Fruit fly (Drosophila melanogaster) whole organism, pupa: ENCODE measurements around the gene Paip2.

Experiments used
- CG10348 ChIP-seq: fragments of 200-800 bp; sonication (Bioruptor generic); IDR thresholded peaks from 2 replicates; pipeline ENCODE4 v1.3.6; 2022; ENCODE audit warnings: missing biosample characterization, missing genetic modification characterization
- CG12605 ChIP-seq: fragments of 200-800 bp; sonication (Bioruptor generic); IDR thresholded peaks from 2 replicates; pipeline ENCODE4 v1.3.6; 2022; ENCODE audit warnings: missing biosample characterization, missing genetic modification characterization
- CG13204 ChIP-seq: fragments of 200-800 bp; sonication (Bioruptor generic); optimal IDR thresholded peaks from 2 replicates; lab custom pipeline; 2018; ENCODE audit warnings: missing biosample characterization, mild to moderate bottlenecking, missing genetic modification characterization, moderate library complexity
- CG14655 ChIP-seq: fragments of 200-800 bp; sonication (Bioruptor generic); optimal IDR thresholded peaks from 3 replicates; lab custom pipeline; 2017; ENCODE audit warnings: mild to moderate bottlenecking, missing biosample characterization, missing genetic modification reagents, missing genetic modification characterization
- CG15710 ChIP-seq: fragments of 200-800 bp; sonication (Bioruptor generic); optimal IDR thresholded peaks from 2 replicates; lab custom pipeline; 2018; ENCODE audit warnings: missing biosample characterization, mild to moderate bottlenecking, missing genetic modification characterization, moderate library complexity
- CG17806 ChIP-seq: fragments of 200-800 bp; sonication (Bioruptor generic); optimal IDR thresholded peaks from 2 replicates; lab custom pipeline; 2018; ENCODE audit warnings: missing biosample characterization, mild to moderate bottlenecking, missing genetic modification characterization, moderate library complexity
- CG32121 ChIP-seq: fragments of 200-800 bp; sonication (Bioruptor generic); IDR thresholded peaks from 2 replicates; pipeline ENCODE4 v1.3.6; 2022; ENCODE audit warnings: missing biosample characterization, missing genetic modification characterization
- CG34367 ChIP-seq: fragments of 200-800 bp; sonication (Bioruptor generic); optimal IDR thresholded peaks from 2 replicates; lab custom pipeline; 2018; ENCODE audit warnings: missing biosample characterization, mild to moderate bottlenecking, missing genetic modification characterization
- CG4496 ChIP-seq: fragments of 200-800 bp; sonication (Bioruptor generic); IDR thresholded peaks from 3 replicates; pipeline ENCODE4 v1.3.6; 2022; ENCODE audit warnings: missing biosample characterization, missing genetic modification characterization
- CG8159 ChIP-seq: fragments of 200-800 bp; sonication (Bioruptor generic); optimal IDR thresholded peaks from 3 replicates; lab custom pipeline; 2018; ENCODE audit warnings: missing biosample characterization, mild to moderate bottlenecking, missing genetic modification characterization, moderate library complexity
- CG8301 ChIP-seq: fragments of 200-800 bp; sonication (Bioruptor generic); optimal IDR thresholded peaks from 2 replicates; lab custom pipeline; 2018; ENCODE audit warnings: missing biosample characterization, mild to moderate bottlenecking, missing genetic modification characterization
- CG9948 ChIP-seq: fragments of 200-800 bp; sonication (Bioruptor generic); optimal IDR thresholded peaks from 2 replicates; lab custom pipeline; 2018; ENCODE audit warnings: missing biosample characterization, mild to moderate bottlenecking, missing genetic modification characterization, moderate library complexity
- D1 ChIP-seq: fragments of 200-800 bp; sonication (Bioruptor generic); optimal IDR thresholded peaks from 2 replicates; lab custom pipeline; 2018; ENCODE audit warnings: missing biosample characterization, mild to moderate bottlenecking, missing genetic modification characterization, moderate library complexity
- EcR ChIP-seq: fragments of 200-800 bp; sonication (Bioruptor generic); optimal IDR thresholded peaks from 3 replicates; lab custom pipeline; 2019; ENCODE audit warnings: missing biosample characterization, missing genetic modification characterization, mild to moderate bottlenecking, moderate library complexity, missing genetic modification reagents
- Ets98B ChIP-seq: fragments of 200-800 bp; sonication (Bioruptor generic); IDR thresholded peaks from 2 replicates; pipeline ENCODE4 v1.3.6; 2022; ENCODE audit warnings: missing biosample characterization, missing genetic modification characterization
- Pif1A ChIP-seq: fragments of 200-800 bp; sonication (Bioruptor generic); optimal IDR thresholded peaks from 3 replicates; lab custom pipeline; 2016; ENCODE audit warnings: missing biosample characterization, missing genetic modification characterization
- Pif1B ChIP-seq: fragments of 200-800 bp; sonication (Bioruptor generic); optimal IDR thresholded peaks from 3 replicates; lab custom pipeline; 2016; ENCODE audit warnings: missing biosample characterization, missing genetic modification characterization
- Snoo ChIP-seq: fragments of 200-800 bp; sonication (Bioruptor generic); optimal IDR thresholded peaks from 3 replicates; lab custom pipeline; 2017; ENCODE audit warnings: missing biosample characterization, mild to moderate bottlenecking, missing genetic modification characterization, inconsistent platforms
- fd96Ca ChIP-seq: fragments of 200-800 bp; sonication (Bioruptor generic); IDR thresholded peaks from 3 replicates; pipeline ENCODE4 v1.3.6; 2022; ENCODE audit warnings: missing biosample characterization, missing genetic modification characterization
- gl ChIP-seq: fragments of 200-800 bp; sonication (Bioruptor generic); optimal IDR thresholded peaks from 2 replicates; lab custom pipeline; 2018; ENCODE audit warnings: missing biosample characterization, mild to moderate bottlenecking, missing genetic modification characterization
- rn ChIP-seq: fragments of 200-800 bp; sonication (Bioruptor generic); IDR thresholded peaks from 2 replicates; pipeline ENCODE4 v1.3.6; 2022; ENCODE audit warnings: missing biosample characterization, missing genetic modification characterization

Paip2 gene

dm6 chr3R:12964043-12964442, 16.5 kb upstream of the Paip2 start:
- TF ChIP-seq CG34367 (tag; lab: Kevin White, UChicago) (no peak), Pif1A (no peak), Ets98B (GFP tag; lab: Robert Waterston, UW) (no peak), CG32121 (GFP tag; lab: Robert Waterston, UW) (no peak), fd96Ca (GFP tag; lab: Robert Waterston, UW) (no peak), EcR (GFP tag; lab: Kevin White, UChicago) (no peak)

dm6 chr3R:12967612-12968011, 13.0 kb upstream of the Paip2 start, which contains the start of the genes CG14384 and grsm:
CG14384 (minus strand) TSS chr3R:12967712.
grsm (minus strand) TSS chr3R:12967712.
- TF ChIP-seq Pif1B (no peak), CG17806 (tag; lab: Kevin White, UChicago) (no peak), EcR (GFP tag; lab: Kevin White, UChicago) (no peak), D1 (tag; lab: Kevin White, UChicago) (no peak), CG8159 (tag; lab: Kevin White, UChicago) (no peak)

- TF ChIP-seq Ets98B (GFP tag; lab: Robert Waterston, UW) (no peak), CG13204 (GFP tag; lab: Kevin White, UChicago) (no peak), CG34367 (tag; lab: Kevin White, UChicago) (no peak), fd96Ca (GFP tag; lab: Robert Waterston, UW) (no peak), gl (tag; lab: Kevin White, UChicago) (no peak), CG9948 (tag; lab: Kevin White, UChicago) (no peak), CG15710 (tag; lab: Kevin White, UChicago) (no peak), CG32121 (GFP tag; lab: Robert Waterston, UW) (no peak), Pif1B (no peak), rn (GFP tag; lab: Robert Waterston, UW) (no peak), EcR (GFP tag; lab: Kevin White, UChicago) (no peak)
Measured at dm6 chr3R:12972106-12972505, 8.5 kb upstream of the Paip2 start.

dm6 chr3R:12974447-12974846, 6.1 kb upstream of the Paip2 start:
- TF ChIP-seq Pif1A (peak; percentile 22), CG4496 (GFP tag; lab: Robert Waterston, UW) (0 out of 3 replicates have a peak, but pooled peaks have one; percentile 23), EcR (GFP tag; lab: Kevin White, UChicago) (no peak), D1 (tag; lab: Kevin White, UChicago) (no peak), CG17806 (tag; lab: Kevin White, UChicago) (no peak), Pif1B (peak; percentile 63), CG9948 (tag; lab: Kevin White, UChicago) (peak; percentile 43), CG14655 (GFP tag; lab: Kevin White, UChicago) (peak; percentile 53)

- TF ChIP-seq CG9948 (tag; lab: Kevin White, UChicago) (no peak), D1 (tag; lab: Kevin White, UChicago) (no peak), Ets98B (GFP tag; lab: Robert Waterston, UW) (no peak), CG17806 (tag; lab: Kevin White, UChicago) (no peak), EcR (GFP tag; lab: Kevin White, UChicago) (no peak), CG8301 (tag; lab: Kevin White, UChicago) (no peak), CG13204 (GFP tag; lab: Kevin White, UChicago) (no peak), CG10348 (no peak), gl (tag; lab: Kevin White, UChicago) (no peak), CG32121 (GFP tag; lab: Robert Waterston, UW) (no peak), Snoo (no peak)
Measured at dm6 chr3R:12975223-12975622, 5.4 kb upstream of the Paip2 start.

- TF ChIP-seq rn (GFP tag; lab: Robert Waterston, UW) = no peak
- TF ChIP-seq CG9948 (tag; lab: Kevin White, UChicago) = no peak
- no peak for TF ChIP-seq Ets98B (GFP tag; lab: Robert Waterston, UW)
- no peak for TF ChIP-seq EcR (GFP tag; lab: Kevin White, UChicago)
- TF ChIP-seq CG14655 (GFP tag; lab: Kevin White, UChicago) = no peak
- no peak for TF ChIP-seq Pif1A
- TF ChIP-seq CG13204 (GFP tag; lab: Kevin White, UChicago) = no peak
- no peak for TF ChIP-seq CG8301 (tag; lab: Kevin White, UChicago)
- no peak for TF ChIP-seq CG4496 (GFP tag; lab: Robert Waterston, UW)
- TF ChIP-seq CG8159 (tag; lab: Kevin White, UChicago) = no peak
- TF ChIP-seq gl (tag; lab: Kevin White, UChicago) = no peak
- no peak for TF ChIP-seq CG12605 (GFP tag; lab: Robert Waterston, UW)
- no peak for TF ChIP-seq CG15710 (tag; lab: Kevin White, UChicago)
- TF ChIP-seq fd96Ca (GFP tag; lab: Robert Waterston, UW) = no peak
- TF ChIP-seq CG17806 (tag; lab: Kevin White, UChicago) = no peak
- TF ChIP-seq D1 (tag; lab: Kevin White, UChicago) = no peak
- TF ChIP-seq CG10348 = no peak
Measured at dm6 chr3R:12977371-12978050, 3.1 kb upstream of the Paip2 start, which contains the start of the genes CG7381 and CG7091. CG7381 (minus strand) TSS chr3R:12977471. CG7091 (plus strand) TSS chr3R:12978000.
